Fruit fly (Drosophila melanogaster) whole organism, embryonic: Measurements from ENCODE around the gene Obp83g.
A peak's percentile ranks its signal among the peaks of the same experiment; 100 is the strongest.

Source experiments
- BtbVII ChIP-seq: fragments of 200-800 bp; sonication (Bioruptor generic); optimal IDR thresholded peaks from 3 replicates; lab custom pipeline; 2017; ENCODE audit warnings: missing biosample characterization, mild to moderate bottlenecking, missing genetic modification characterization
- CG10565 ChIP-seq: fragments of 200-800 bp; sonication (Bioruptor generic); optimal IDR thresholded peaks from 3 replicates; lab custom pipeline; 2016; ENCODE audit warnings: missing biosample characterization, mild to moderate bottlenecking, missing genetic modification characterization
- CG10979 ChIP-seq: fragments of 200-800 bp; sonication (Bioruptor generic); optimal IDR thresholded peaks from 2 replicates; lab custom pipeline; 2018; ENCODE audit warnings: missing biosample characterization, mild to moderate bottlenecking, missing genetic modification characterization, moderate library complexity
- CG11696 ChIP-seq: fragments of 200-800 bp; sonication (Bioruptor generic); IDR thresholded peaks from 2 replicates; pipeline ENCODE4 v1.3.6; 2022; ENCODE audit warnings: missing biosample characterization, missing genetic modification characterization
- CG12659 ChIP-seq: fragments of 200-800 bp; sonication (Bioruptor generic); optimal IDR thresholded peaks from 3 replicates; lab custom pipeline; 2017; ENCODE audit warnings: mild to moderate bottlenecking, missing biosample characterization, missing genetic modification reagents, missing genetic modification characterization
- CG13424 ChIP-seq: fragments of 200-800 bp; sonication (Bioruptor generic); optimal IDR thresholded peaks from 2 replicates; lab custom pipeline; 2019; ENCODE audit warnings: missing biosample characterization, mild to moderate bottlenecking, missing genetic modification characterization, moderate library complexity
- CG13894 ChIP-seq: fragments of 200-800 bp; sonication (Bioruptor generic); optimal IDR thresholded peaks from 3 replicates; lab custom pipeline; 2018; ENCODE audit warnings: missing biosample characterization, mild to moderate bottlenecking, missing genetic modification characterization, moderate library complexity
- CG16815 ChIP-seq: fragments of 200-800 bp; sonication (Bioruptor generic); optimal IDR thresholded peaks from 3 replicates; lab custom pipeline; 2017; ENCODE audit warnings: missing biosample characterization, mild to moderate bottlenecking, missing genetic modification characterization
- CG18011 ChIP-seq: fragments of 200-800 bp; sonication (Bioruptor generic); optimal IDR thresholded peaks from 2 replicates; lab custom pipeline; 2017; ENCODE audit warnings: missing biosample characterization, missing genetic modification characterization, mild to moderate bottlenecking, moderate library complexity, missing genotype
- CG18476 ChIP-seq: fragments of 200-800 bp; sonication (Bioruptor generic); optimal IDR thresholded peaks from 2 replicates; lab custom pipeline; 2016; ENCODE audit warnings: missing biosample characterization, mild to moderate bottlenecking, missing genetic modification characterization
- CG18599 ChIP-seq: fragments of 200-800 bp; sonication (Bioruptor generic); optimal IDR thresholded peaks from 3 replicates; lab custom pipeline; 2017; ENCODE audit warnings: missing biosample characterization, missing genetic modification characterization, mild to moderate bottlenecking, moderate library complexity, missing genetic modification reagents
- CG2202 ChIP-seq: fragments of 200-800 bp; sonication (Bioruptor generic); optimal IDR thresholded peaks from 2 replicates; lab custom pipeline; 2018; ENCODE audit warnings: missing biosample characterization, mild to moderate bottlenecking, missing genetic modification characterization
- CG3847 ChIP-seq: fragments of 200-800 bp; sonication (Bioruptor generic); IDR thresholded peaks from 2 replicates; pipeline ENCODE4 v1.3.6; 2022; ENCODE audit warnings: missing biosample characterization, missing genetic modification characterization
- CG43689 ChIP-seq: fragments of 200-800 bp; sonication (Bioruptor generic); IDR thresholded peaks from 2 replicates; pipeline ENCODE4 v1.3.6; 2022; ENCODE audit warnings: missing biosample characterization, missing genetic modification characterization
- CG6272 ChIP-seq: fragments of 200-800 bp; sonication (Bioruptor generic); IDR thresholded peaks from 2 replicates; pipeline ENCODE4 v1.3.6; 2022; ENCODE audit warnings: missing biosample characterization, missing genetic modification characterization
- CG7372 ChIP-seq: fragments of 200-800 bp; sonication (Bioruptor generic); IDR thresholded peaks from 2 replicates; pipeline ENCODE4 v1.3.6; 2022; ENCODE audit warnings: missing biosample characterization, missing genetic modification characterization
- CG9609 ChIP-seq: fragments of 200-800 bp; sonication (Bioruptor generic); optimal IDR thresholded peaks from 3 replicates; lab custom pipeline; 2016; ENCODE audit warnings: missing biosample characterization, missing genetic modification characterization
- D ChIP-seq, 2 experiments: fragments of 200-800 bp in 1 of 2; fragments of >200 bp in 1 of 2; sonication (Bioruptor generic) in 1 of 2; optimal IDR thresholded peaks; 2 replicates in 1 of 2; 3 replicates in 1 of 2; lab custom pipeline; 2017; ENCODE audit warnings: mild to moderate bottlenecking in 1 of 2, missing biosample characterization in 1 of 2, missing genetic modification characterization in 1 of 2, missing genetic modification reagents in 1 of 2
- Deaf1 ChIP-seq: fragments of 200-800 bp; optimal IDR thresholded peaks from 3 replicates; lab custom pipeline; 2019; ENCODE audit warnings: missing biosample characterization, mild to moderate bottlenecking, missing genetic modification characterization, moderate library complexity
- HLHmδ ChIP-seq: fragments of 200-800 bp; sonication (Bioruptor generic); optimal IDR thresholded peaks from 2 replicates; lab custom pipeline; 2018; ENCODE audit warnings: missing biosample characterization, mild to moderate bottlenecking, missing genetic modification characterization, moderate library complexity
- Hr3 ChIP-seq: fragments of 200-800 bp; sonication (Bioruptor generic); optimal IDR thresholded peaks from 3 replicates; lab custom pipeline; 2016; ENCODE audit warnings: missing biosample characterization, missing genetic modification characterization
- MBD-R2 ChIP-seq: fragments of 200-800 bp; sonication (Bioruptor generic); IDR thresholded peaks from 2 replicates; pipeline ENCODE4 v1.3.6; 2022; ENCODE audit warnings: missing biosample characterization, missing genetic modification characterization
- Meics ChIP-seq: fragments of 200-800 bp; sonication (Bioruptor generic); optimal IDR thresholded peaks from 2 replicates; lab custom pipeline; 2017; ENCODE audit warnings: missing biosample characterization, mild to moderate bottlenecking, missing genetic modification characterization
- Nf-YB ChIP-seq: fragments of 200-800 bp; sonication (Bioruptor generic); optimal IDR thresholded peaks from 3 replicates; lab custom pipeline; 2019; ENCODE audit warnings: missing biosample characterization, mild to moderate bottlenecking, missing genetic modification characterization, moderate library complexity
- Spps ChIP-seq: fragments of 200-800 bp; sonication (Bioruptor generic); optimal IDR thresholded peaks from 2 replicates; lab custom pipeline; 2018; ENCODE audit warnings: missing biosample characterization, mild to moderate bottlenecking, missing genetic modification characterization
- Vsx1 ChIP-seq: fragments of 200-800 bp; sonication (Bioruptor generic); optimal IDR thresholded peaks from 2 replicates; lab custom pipeline; 2017; ENCODE audit warnings: missing biosample characterization, mild to moderate bottlenecking, missing genetic modification characterization, missing genetic modification reagents
- ab ChIP-seq: fragments of 200-800 bp; sonication (Bioruptor generic); optimal IDR thresholded peaks from 2 replicates; lab custom pipeline; 2016; ENCODE audit warnings: missing biosample characterization, missing genetic modification characterization
- abd-A ChIP-seq: fragments of 200-800 bp; sonication (Bioruptor generic); optimal IDR thresholded peaks from 3 replicates; lab custom pipeline; 2019; ENCODE audit warnings: missing biosample characterization, mild to moderate bottlenecking, missing genetic modification characterization, moderate library complexity
- ac ChIP-seq: fragments of 200-800 bp; sonication (Bioruptor generic); optimal IDR thresholded peaks from 3 replicates; lab custom pipeline; 2017; ENCODE audit warnings: missing biosample characterization, mild to moderate bottlenecking, missing genetic modification characterization
- amos ChIP-seq: fragments of 200-800 bp; sonication (Bioruptor generic); IDR thresholded peaks from 2 replicates; pipeline ENCODE4 v1.3.6; 2022; ENCODE audit warnings: missing biosample characterization, missing genetic modification characterization; ENCODE audit not compliant: partially characterized antibody
- bbx ChIP-seq: fragments of 200-800 bp; sonication (Bioruptor generic); IDR thresholded peaks from 2 replicates; pipeline ENCODE4 v1.3.6; 2022; ENCODE audit warnings: missing biosample characterization, missing genetic modification characterization; ENCODE audit not compliant: partially characterized antibody
- crc ChIP-seq: fragments of 200-800 bp; sonication (Bioruptor generic); optimal IDR thresholded peaks from 2 replicates; lab custom pipeline; 2016; ENCODE audit warnings: missing biosample characterization, missing genetic modification characterization
- ewg ChIP-seq: fragments of 200-800 bp; sonication (Bioruptor generic); optimal IDR thresholded peaks from 3 replicates; lab custom pipeline; 2017; ENCODE audit warnings: mild to moderate bottlenecking, missing biosample characterization, missing genetic modification reagents, missing genetic modification characterization
- eyg ChIP-seq: fragments of 200-800 bp; sonication (Bioruptor generic); optimal IDR thresholded peaks from 3 replicates; lab custom pipeline; 2016; ENCODE audit warnings: missing biosample characterization, missing genetic modification characterization
- kni ChIP-seq: fragments of 200-800 bp; sonication (Bioruptor generic); optimal IDR thresholded peaks from 3 replicates; lab custom pipeline; 2017; ENCODE audit warnings: mild to moderate bottlenecking, missing biosample characterization, missing genetic modification reagents, missing genetic modification characterization
- knrl ChIP-seq: fragments of 200-800 bp; sonication (Bioruptor generic); IDR thresholded peaks from 3 replicates; pipeline ENCODE4 v1.3.6; 2022; ENCODE audit warnings: missing biosample characterization, missing genetic modification characterization; ENCODE audit not compliant: partially characterized antibody
- lab ChIP-seq: fragments of 200-800 bp; sonication (Bioruptor generic); optimal IDR thresholded peaks from 3 replicates; lab custom pipeline; 2017; ENCODE audit warnings: missing biosample characterization, missing genetic modification characterization, mild to moderate bottlenecking, moderate library complexity, missing genetic modification reagents
- lola ChIP-seq, 3 experiments: fragments of >200 bp in 2 of 3; fragments of 200-800 bp in 1 of 3; sonication (Bioruptor generic) in 1 of 3; optimal IDR thresholded peaks; 2 replicates each; lab custom pipeline; 2017 to 2019; ENCODE audit warnings: missing biosample characterization in 3 of 3, missing genetic modification characterization in 3 of 3, mild to moderate bottlenecking in 1 of 3, moderate library complexity in 1 of 3
- mirr ChIP-seq: fragments of 200-800 bp; sonication (Bioruptor generic); optimal IDR thresholded peaks from 3 replicates; lab custom pipeline; 2018; ENCODE audit warnings: missing biosample characterization, mild to moderate bottlenecking, missing genetic modification characterization
- nerfin-1 ChIP-seq: fragments of 200-800 bp; sonication (Bioruptor generic); optimal IDR thresholded peaks from 3 replicates; lab custom pipeline; 2019; ENCODE audit warnings: missing biosample characterization, mild to moderate bottlenecking, missing genetic modification characterization, moderate library complexity
- salm ChIP-seq: fragments of 200-800 bp; sonication (Bioruptor generic); optimal IDR thresholded peaks from 2 replicates; lab custom pipeline; 2018; ENCODE audit warnings: missing biosample characterization, mild to moderate bottlenecking, missing genetic modification characterization
- sens-2 ChIP-seq: fragments of 200-800 bp; sonication (Bioruptor generic); IDR thresholded peaks from 2 replicates; pipeline ENCODE4 v1.3.6; 2022; ENCODE audit warnings: missing biosample characterization, missing genetic modification characterization
- sisA ChIP-seq: fragments of 200-800 bp; sonication (Bioruptor generic); IDR thresholded peaks from 2 replicates; pipeline ENCODE4 v1.3.6; 2022; ENCODE audit warnings: missing biosample characterization, missing genetic modification characterization
- ssp ChIP-seq: fragments of 200-800 bp; sonication (Bioruptor generic); IDR thresholded peaks from 2 replicates; pipeline ENCODE4 v1.3.6; 2022; ENCODE audit warnings: missing biosample characterization, missing genetic modification characterization
- sug ChIP-seq: fragments of 200-800 bp; optimal IDR thresholded peaks from 2 replicates; lab custom pipeline; 2019; ENCODE audit warnings: missing biosample characterization, mild to moderate bottlenecking, missing genetic modification characterization, moderate library complexity
- vfl ChIP-seq: fragments of 200-800 bp; sonication (Bioruptor generic); optimal IDR thresholded peaks from 2 replicates; lab custom pipeline; 2016; ENCODE audit warnings: missing biosample characterization, missing genetic modification characterization
- wdn ChIP-seq: fragments of 200-800 bp; sonication (Bioruptor generic); IDR thresholded peaks from 2 replicates; pipeline ENCODE4 v1.3.6; 2022; ENCODE audit warnings: missing biosample characterization, missing genetic modification characterization
- zen2 ChIP-seq: fragments of 200-800 bp; sonication (Bioruptor generic); IDR thresholded peaks from 3 replicates; pipeline ENCODE4 v1.3.6; 2022; ENCODE audit warnings: missing biosample characterization, missing genetic modification characterization; ENCODE audit not compliant: partially characterized antibody

The Obp83g gene

dm6 chr3R:6112252-6112995, at the start of gene Obp83g (continued):
- TF ChIP-seq BtbVII, result peak; percentile 49
- TF ChIP-seq kni (GFP tag; lab: Kevin White, UChicago), result peak; percentile 46
- TF ChIP-seq Spps (tag; lab: Kevin White, UChicago), result no peak
- TF ChIP-seq CG10979 (tag; lab: Kevin White, UChicago), result no peak
- TF ChIP-seq CG18476 (GFP tag; lab: Kevin White, UChicago), result no peak
- TF ChIP-seq ab (GFP tag; lab: Kevin White, UChicago), result no peak
- no peak for TF ChIP-seq abd-A (tag; lab: Kevin White, UChicago)
- TF ChIP-seq CG18011 (GFP tag; lab: Kevin White, UChicago), result no peak
- TF ChIP-seq vfl (GFP tag; lab: Kevin White, UChicago), result no peak
- no peak for TF ChIP-seq knrl
- TF ChIP-seq CG43689 (GFP tag; lab: Robert Waterston, UW), result no peak
- TF ChIP-seq ssp, result no peak
- TF ChIP-seq salm, result no peak
- TF ChIP-seq nerfin-1, result no peak
- no peak for TF ChIP-seq Vsx1
- TF ChIP-seq HLHmδ, result no peak
- no peak for TF ChIP-seq bbx (GFP tag; lab: Robert Waterston, UW)
- no peak for TF ChIP-seq amos (GFP tag; lab: Robert Waterston, UW)
- TF ChIP-seq D (optimal IDR thresholded peaks at IDR 0.05; lab: Kevin White, UChicago), result no peak
- no peak for TF ChIP-seq D (GFP tag; optimal IDR thresholded peaks at IDR 0.05; lab: Kevin White, UChicago)
- TF ChIP-seq CG2202, result no peak
- TF ChIP-seq MBD-R2 (GFP tag; lab: Robert Waterston, UW), result no peak
- TF ChIP-seq Deaf1 (tag; lab: Kevin White, UChicago), result peak; percentile 79
- TF ChIP-seq lola (GFP tag; optimal IDR thresholded peaks at IDR 0.05; lab: Kevin White, UChicago), result no peak
- peak; percentile 55 for TF ChIP-seq sug (tag; lab: Kevin White, UChicago)
- TF ChIP-seq zen2 (GFP tag; lab: Robert Waterston, UW), result 0 out of 3 replicates have a peak, but pooled peaks have one; percentile 30
- no peak for TF ChIP-seq mirr (GFP tag; lab: Kevin White, UChicago)
- TF ChIP-seq ewg (GFP tag; lab: Kevin White, UChicago), result peak; percentile 7
- no peak for TF ChIP-seq CG16815 (GFP tag; lab: Kevin White, UChicago)
- TF ChIP-seq CG6272 (GFP tag; lab: Robert Waterston, UW), result peak; percentile 10; the same call in 1 of the 2 replicates
- TF ChIP-seq CG3847 (GFP tag; lab: Robert Waterston, UW), result no peak
- TF ChIP-seq CG13424 (tag; lab: Kevin White, UChicago), result peak; percentile 60
- peak; percentile 43 for TF ChIP-seq CG12659
- no peak for TF ChIP-seq Hr3 (GFP tag; lab: Kevin White, UChicago)
- peak; percentile 5 for TF ChIP-seq Nf-YB (GFP tag; lab: Kevin White, UChicago)
- peak; percentile 55 for TF ChIP-seq CG18599 (GFP tag; lab: Kevin White, UChicago)
- TF ChIP-seq CG13894 (tag; lab: Kevin White, UChicago), result no peak
- TF ChIP-seq CG9609, result no peak
- TF ChIP-seq CG7372 (GFP tag; lab: Robert Waterston, UW), result 0 out of 2 replicates have a peak, but pooled peaks have one; percentile 10
- no peak for TF ChIP-seq ac (GFP tag; lab: Kevin White, UChicago)
- no peak for TF ChIP-seq crc (GFP tag; lab: Kevin White, UChicago)
- peak; percentile 65 for TF ChIP-seq lab (GFP tag; lab: Kevin White, UChicago)
- no peak for TF ChIP-seq sens-2 (GFP tag; lab: Robert Waterston, UW)
- TF ChIP-seq eyg (GFP tag; lab: Kevin White, UChicago), result no peak
- no peak for TF ChIP-seq CG11696 (GFP tag; lab: Robert Waterston, UW)
- TF ChIP-seq sisA (GFP tag; lab: Robert Waterston, UW), result peak; percentile 48
- TF ChIP-seq wdn (GFP tag; lab: Robert Waterston, UW), result no peak
- TF ChIP-seq Meics (GFP tag; lab: Kevin White, UChicago), result peak; percentile 48
- TF ChIP-seq CG10565 (GFP tag; lab: Kevin White, UChicago), result no peak
